Worm (Caenorhabditis elegans) whole organism, L2 larva: ENCODE measurements around the gene lido-11.
A peak's percentile ranks its signal among the peaks of the same experiment; 100 is the strongest.

Experiments used
- F13H6.1 ChIP-seq: sonication (generic microtip); optimal IDR thresholded peaks from 2 replicates; lab custom pipeline; 2016; ENCODE audit warnings: missing genetic modification characterization, missing compliant biosample characterization
- Y55F3AM.14 ChIP-seq: fragments of 200-800 bp; sonication (Bioruptor generic); optimal IDR thresholded peaks from 2 replicates; lab custom pipeline; 2018; ENCODE audit warnings: mild to moderate bottlenecking, missing genetic modification characterization, missing compliant biosample characterization
- ZK546.5 ChIP-seq: sonication (generic microtip); optimal IDR thresholded peaks from 2 replicates; lab custom pipeline; 2017; ENCODE audit warnings: missing biosample characterization, missing genetic modification characterization
- aly-2 ChIP-seq: fragments of 150-350 bp; optimal IDR thresholded peaks from 2 replicates; lab custom pipeline; 2014; ENCODE audit warnings: missing biosample characterization, missing genetic modification characterization
- ceh-16 ChIP-seq: fragments of 150-350 bp; optimal IDR thresholded peaks from 2 replicates; lab custom pipeline; 2014; ENCODE audit warnings: missing biosample characterization, missing genetic modification characterization
- ceh-82 ChIP-seq: fragments of 150-350 bp; optimal IDR thresholded peaks from 2 replicates; lab custom pipeline; 2014; ENCODE audit warnings: missing biosample characterization, missing genetic modification characterization
- crh-2 ChIP-seq: sonication (generic microtip); optimal IDR thresholded peaks from 2 replicates; lab custom pipeline; 2017; ENCODE audit warnings: missing biosample characterization, missing genetic modification characterization
- dmd-4 ChIP-seq: sonication (generic microtip); optimal IDR thresholded peaks from 2 replicates; lab custom pipeline; 2017; ENCODE audit warnings: missing biosample characterization, missing genetic modification characterization
- egl-27 ChIP-seq: sonication (generic microtip); optimal IDR thresholded peaks from 3 replicates; lab custom pipeline; 2017; ENCODE audit warnings: missing biosample characterization, missing genetic modification reagents, missing genetic modification characterization
- elt-1 ChIP-seq: fragments of 150-350 bp; optimal IDR thresholded peaks from 2 replicates; lab custom pipeline; 2014; ENCODE audit warnings: missing biosample characterization, missing genetic modification characterization
- fos-1 ChIP-seq: fragments of 150-350 bp; optimal IDR thresholded peaks from 2 replicates; lab custom pipeline; 2014; ENCODE audit warnings: missing biosample characterization, missing genetic modification characterization
- lin-11 ChIP-seq: fragments of 150-350 bp; sonication (generic microtip); optimal IDR thresholded peaks from 2 replicates; lab custom pipeline; 2014; ENCODE audit warnings: missing biosample characterization, missing genetic modification characterization, inconsistent platforms, mixed read lengths
- lin-13 ChIP-seq: fragments of 150-350 bp; optimal IDR thresholded peaks from 2 replicates; lab custom pipeline; 2014; ENCODE audit warnings: missing biosample characterization, missing genetic modification reagents, missing genetic modification characterization
- lin-39 ChIP-seq: fragments of 150-350 bp; optimal IDR thresholded peaks from 2 replicates; lab custom pipeline; 2014; ENCODE audit warnings: missing biosample characterization, missing genetic modification reagents, missing genetic modification characterization
- lsy-2 ChIP-seq, 2 experiments: fragments of 150-350 bp in 1 of 2; sonication (generic microtip) in 1 of 2; optimal IDR thresholded peaks; 2 replicates each; lab custom pipeline; 2014 to 2017; ENCODE audit warnings: missing biosample characterization in 2 of 2, missing genetic modification characterization in 2 of 2
- mab-5 ChIP-seq: fragments of 150-350 bp; optimal IDR thresholded peaks from 2 replicates; lab custom pipeline; 2014; ENCODE audit warnings: missing biosample characterization, missing genetic modification characterization
- mbf-1 ChIP-seq: sonication (generic microtip); optimal IDR thresholded peaks from 2 replicates; lab custom pipeline; 2017; ENCODE audit warnings: missing biosample characterization, missing genetic modification characterization
- mdl-1 ChIP-seq, 2 experiments: fragments of 150-350 bp in 1 of 2; sonication (generic microtip) in 1 of 2; optimal IDR thresholded peaks; 2 replicates each; lab custom pipeline; 2017; ENCODE audit warnings: missing biosample characterization in 2 of 2, missing genetic modification characterization in 2 of 2
- nhr-11 ChIP-seq: fragments of 150-350 bp; optimal IDR thresholded peaks from 2 replicates; lab custom pipeline; 2014; ENCODE audit warnings: missing biosample characterization, missing genetic modification characterization
- nhr-12 ChIP-seq: fragments of 150-350 bp; optimal IDR thresholded peaks from 2 replicates; lab custom pipeline; 2014; ENCODE audit warnings: missing biosample characterization, missing genetic modification characterization
- nhr-129 ChIP-seq: fragments of 150-350 bp; optimal IDR thresholded peaks from 2 replicates; lab custom pipeline; 2014; ENCODE audit warnings: missing biosample characterization, missing genetic modification characterization
- nhr-23 ChIP-seq: fragments of 150-350 bp; optimal IDR thresholded peaks from 2 replicates; lab custom pipeline; 2014; ENCODE audit warnings: missing biosample characterization, missing genetic modification reagents, missing genetic modification characterization
- nhr-237 ChIP-seq: fragments of 150-350 bp; optimal IDR thresholded peaks from 2 replicates; lab custom pipeline; 2014; ENCODE audit warnings: missing biosample characterization, missing genetic modification characterization
- nhr-25 ChIP-seq: fragments of 150-350 bp; sonication (generic microtip); optimal IDR thresholded peaks from 3 replicates; lab custom pipeline; 2014; ENCODE audit warnings: missing biosample characterization, missing genetic modification characterization
- nhr-77 ChIP-seq: fragments of 150-350 bp; optimal IDR thresholded peaks from 2 replicates; lab custom pipeline; 2014; ENCODE audit warnings: missing biosample characterization, missing genetic modification characterization
- peb-1 ChIP-seq: fragments of 150-350 bp; optimal IDR thresholded peaks from 2 replicates; lab custom pipeline; 2014; ENCODE audit warnings: missing biosample characterization, missing genetic modification characterization
- sma-3 ChIP-seq: sonication (generic microtip); optimal IDR thresholded peaks from 2 replicates; lab custom pipeline; 2016; ENCODE audit warnings: missing genetic modification reagents, missing genetic modification characterization, missing compliant biosample characterization
- sma-9 ChIP-seq, 2 experiments: fragments of 150-350 bp in 1 of 2; sonication (generic microtip) in 1 of 2; optimal IDR thresholded peaks; 2 replicates each; lab custom pipeline; 2014 to 2016; ENCODE audit warnings: missing genetic modification characterization in 2 of 2, mild to moderate bottlenecking in 1 of 2, missing biosample characterization in 1 of 2, missing compliant biosample characterization in 1 of 2, missing genetic modification reagents in 1 of 2, moderate library complexity in 1 of 2
- snpc-4 ChIP-seq: fragments of 150-350 bp; optimal IDR thresholded peaks from 2 replicates; lab custom pipeline; 2014; ENCODE audit warnings: missing biosample characterization, missing genetic modification characterization
- unc-55 ChIP-seq: fragments of 150-350 bp; sonication (generic microtip); optimal IDR thresholded peaks from 3 replicates; lab custom pipeline; 2014; ENCODE audit warnings: missing biosample characterization, missing genetic modification reagents, missing genetic modification characterization
- zag-1 ChIP-seq: fragments of 150-350 bp; optimal IDR thresholded peaks from 2 replicates; lab custom pipeline; 2014; ENCODE audit warnings: missing biosample characterization, missing genetic modification characterization
- ztf-11 ChIP-seq: sonication (generic microtip); optimal IDR thresholded peaks from 2 replicates; lab custom pipeline; 2017; ENCODE audit warnings: missing biosample characterization, missing genetic modification characterization
- ztf-4 ChIP-seq: fragments of 150-350 bp; optimal IDR thresholded peaks from 2 replicates; lab custom pipeline; 2014; ENCODE audit warnings: missing biosample characterization, missing genetic modification characterization

lido-11 gene

DNA sequence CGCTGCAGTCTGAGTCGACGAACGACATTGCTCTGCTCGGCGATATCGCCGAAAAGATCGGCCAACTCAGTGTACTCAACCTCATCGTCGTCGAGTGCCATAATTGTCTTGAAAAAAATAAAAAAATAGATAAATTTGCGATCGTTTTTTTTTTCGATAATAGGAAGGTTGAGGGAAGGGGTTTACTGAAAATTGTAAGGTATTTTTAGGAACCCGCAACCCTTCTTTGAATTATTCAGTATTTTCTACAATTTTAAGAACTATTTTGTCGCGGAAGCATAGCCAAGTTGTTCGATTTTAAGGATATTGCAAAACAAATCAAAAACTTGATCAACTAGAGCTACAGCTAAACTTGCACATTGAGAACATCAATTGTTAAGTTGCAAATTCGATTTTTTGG lies 8.4 kb downstream of the lido-11 start, which contains the start of gene C41H7.9:
Gene C41H7.9, minus strand, starts transcription at position 101 of the 400 bp plus-strand sequence.
- TF ChIP-seq nhr-237 (tag; lab: Kevin White, UChicago) (no peak), F13H6.1 (tag; lab: Kevin White, UChicago) (no peak), ztf-4 (no peak), mdl-1 (tag; optimal IDR thresholded peaks at IDR 0.05; lab: Kevin White, UChicago) (no peak), ztf-11 (tag; lab: Kevin White, UChicago) (no peak), mab-5 (tag; lab: Kevin White, UChicago) (no peak), mbf-1 (tag; lab: Kevin White, UChicago) (no peak), nhr-23 (no peak), unc-55 (GFP tag; lab: Kevin White, UChicago) (no peak), nhr-11 (tag; lab: Kevin White, UChicago) (no peak), aly-2 (tag; lab: Kevin White, UChicago) (no peak), zag-1 (no peak), nhr-77 (no peak), elt-1 (tag; lab: Kevin White, UChicago) (no peak), sma-3 (GFP tag; lab: Kevin White, UChicago) (no peak), lin-39 (no peak), Y55F3AM.14 (no peak)

ce11 chrII:3014196-3014849 lies 10.6 kb downstream of the lido-11 start, which contains the start of gene C41H7.2:
C41H7.2 (plus strand) TSS chrII:3014817.
- TF ChIP-seq fos-1 (tag; lab: Kevin White, UChicago) (peak; percentile 85), lin-13 (no peak), crh-2 (peak; percentile 4)

DNA sequence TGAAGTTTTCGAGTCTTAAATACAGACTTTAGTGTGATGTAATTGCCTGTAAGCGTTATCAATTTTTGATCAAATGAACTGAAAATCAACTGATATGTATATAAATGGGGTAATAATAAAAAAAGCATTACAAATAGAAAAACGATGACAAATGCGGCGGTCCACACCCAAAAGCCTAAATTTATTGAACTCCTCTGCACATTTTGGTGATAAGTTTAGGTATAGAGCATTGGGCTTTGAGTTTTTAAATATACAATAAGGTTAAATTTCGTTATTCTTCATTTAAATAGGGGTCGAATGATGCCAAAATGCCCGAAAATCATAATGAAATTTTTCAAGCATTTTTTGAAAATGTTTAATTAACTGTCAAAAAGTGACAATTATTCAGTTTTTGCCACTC lies 16.0 kb downstream of the lido-11 start, which contains the start of gene clec-3:
Gene clec-3, minus strand, starts transcription at position 101 of the 400 bp plus-strand sequence.
- TF ChIP-seq F13H6.1 (tag; lab: Kevin White, UChicago) (no peak), ceh-16 (no peak), zag-1 (no peak), nhr-11 (tag; lab: Kevin White, UChicago) (no peak), elt-1 (tag; lab: Kevin White, UChicago) (no peak), sma-9 (GFP tag; optimal IDR thresholded peaks at IDR 0.05; lab: Kevin White, UChicago) (no peak), sma-9 (tag; optimal IDR thresholded peaks at IDR 0.05; lab: Kevin White, UChicago) (no peak), ceh-82 (no peak), lin-11 (tag; lab: Kevin White, UChicago) (no peak), mbf-1 (tag; lab: Kevin White, UChicago) (no peak), egl-27 (tag; lab: Kevin White, UChicago) (no peak), peb-1 (no peak), nhr-129 (tag; lab: Kevin White, UChicago) (no peak), aly-2 (tag; lab: Kevin White, UChicago) (no peak), Y55F3AM.14 (no peak), ZK546.5 (tag; lab: Kevin White, UChicago) (no peak)
- TF ChIP-seq, all 48 proteins: peak for 0

DNA sequence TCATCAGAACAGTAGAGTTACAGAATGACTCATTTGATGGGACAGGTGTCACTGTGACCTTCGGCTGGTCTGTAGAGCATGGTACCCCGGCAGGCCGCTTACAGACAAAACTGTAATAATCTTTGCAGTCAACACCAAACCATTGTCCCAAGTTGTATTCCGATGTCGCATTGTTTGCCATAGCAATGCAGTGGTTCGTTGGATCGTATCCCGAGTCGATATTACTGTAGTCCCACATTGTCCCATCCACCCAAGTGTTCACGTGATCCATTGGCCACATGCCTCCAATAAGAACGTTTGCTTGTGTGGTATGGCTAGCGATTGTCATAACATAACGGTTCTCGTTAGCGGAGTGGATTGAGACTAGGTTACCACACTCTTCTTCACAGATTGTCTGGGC lies 17.1 kb downstream of the lido-11 start:
- TF ChIP-seq ztf-4: no peak
- TF ChIP-seq ceh-82: no peak
- no peak for TF ChIP-seq nhr-12
- no peak for TF ChIP-seq Y55F3AM.14
- no peak for TF ChIP-seq nhr-25 (tag; lab: Kevin White, UChicago)
- no peak for TF ChIP-seq lsy-2 (tag; optimal IDR thresholded peaks at IDR 0.05; lab: Kevin White, UChicago)
- TF ChIP-seq dmd-4: no peak
- TF ChIP-seq aly-2 (tag; lab: Kevin White, UChicago): no peak
- TF ChIP-seq zag-1: no peak
- no peak for TF ChIP-seq sma-9 (GFP tag; optimal IDR thresholded peaks at IDR 0.05; lab: Kevin White, UChicago)
- no peak for TF ChIP-seq sma-9 (tag; optimal IDR thresholded peaks at IDR 0.05; lab: Kevin White, UChicago)
- TF ChIP-seq nhr-23: no peak
- TF ChIP-seq snpc-4: no peak

- no peak for TF ChIP-seq snpc-4
These were observed 19.7 kb downstream of the lido-11 start, which contains the start of gene clec-2 for ce11 chrII:3023381-3023935. clec-2 (minus strand) TSS chrII:3023431.
